Fruit fly (Drosophila melanogaster): ENCODE results near the gene CG2310.

Gene CG2310

dm6 chr3R:29493242-29493944, at the start of gene CG2310, which contains the start of gene Diedel (continued):
- TF ChIP-seq hkb (optimal IDR thresholded peaks at IDR 0.05), result no peak
- TF ChIP-seq hkb (GFP tag; IDR thresholded peaks at IDR 0.05), result peak; percentile 51
- peak; percentile 47 for TF ChIP-seq stwl (tag; optimal IDR thresholded peaks at IDR 0.05)
- TF ChIP-seq disco-r (GFP tag; optimal IDR thresholded peaks at IDR 0.05), result no peak
- peak; percentile 39 for TF ChIP-seq CG9932 (GFP tag; IDR thresholded peaks at IDR 0.05)
- TF ChIP-seq Hsf (GFP tag; optimal IDR thresholded peaks at IDR 0.05), result no peak
- TF ChIP-seq CG12071 (GFP tag; optimal IDR thresholded peaks at IDR 0.05), result no peak
- no peak for TF ChIP-seq Poxn (GFP tag; IDR thresholded peaks at IDR 0.05)
- no peak for TF ChIP-seq Ravus (GFP tag; IDR thresholded peaks at IDR 0.05)
- TF ChIP-seq sens (GFP tag), result peak; percentile 43
- TF ChIP-seq CG7839 (tag; optimal IDR thresholded peaks at IDR 0.05), result no peak
- peak; percentile 85 to 99 for TF ChIP-seq insv (GFP tag; optimal IDR thresholded peaks at IDR 0.05)
- peak; percentile 57 for TF ChIP-seq CG15514 (GFP tag; optimal IDR thresholded peaks at IDR 0.05)
- TF ChIP-seq vvl (GFP tag; IDR thresholded peaks at IDR 0.05), result peak; percentile 37; the same call in 1 of the 2 replicates
- no peak for TF ChIP-seq crc (GFP tag; optimal IDR thresholded peaks at IDR 0.05)
- peak; percentile 45; the same call in 1 of the 2 replicates for TF ChIP-seq CG42726 (GFP tag; IDR thresholded peaks at IDR 0.05; ENCODE audit: partially characterized antibody)
- no peak for TF ChIP-seq CG7271 (tag; optimal IDR thresholded peaks at IDR 0.05)
- peak; percentile 14 for TF ChIP-seq Elba2 (GFP tag; optimal IDR thresholded peaks at IDR 0.05)
- no peak for TF ChIP-seq ash1 (GFP tag; optimal IDR thresholded peaks at IDR 0.05)
- peak; percentile 96 for TF ChIP-seq CG8478 (optimal IDR thresholded peaks at IDR 0.05)
- TF ChIP-seq org-1 (GFP tag; optimal IDR thresholded peaks at IDR 0.05), result no peak
- peak; percentile 10 for TF ChIP-seq nmo (GFP tag; optimal IDR thresholded peaks at IDR 0.05)
- TF ChIP-seq CG34224 (GFP tag; IDR thresholded peaks at IDR 0.05; ENCODE audit: partially characterized antibody), result peak; percentile 40; the same call in 2 of the 3 replicates
- TF ChIP-seq gfzf (GFP tag; optimal IDR thresholded peaks at IDR 0.05), result peak; percentile 66
- no peak for TF ChIP-seq CG15479 (GFP tag; optimal IDR thresholded peaks at IDR 0.05)
- TF ChIP-seq HmgD (GFP tag; optimal IDR thresholded peaks at IDR 0.05), result peak; percentile 52
- no peak for TF ChIP-seq CG10959 (GFP tag; IDR thresholded peaks at IDR 0.05)
- TF ChIP-seq ttk (GFP tag; IDR thresholded peaks at IDR 0.05), result no peak
- no peak for TF ChIP-seq CG10543 (GFP tag; optimal IDR thresholded peaks at IDR 0.05)
- peak; percentile 51; the same call in 1 of the 2 replicates for TF ChIP-seq Rfx (GFP tag; IDR thresholded peaks at IDR 0.05)
- TF ChIP-seq cas (GFP tag; IDR thresholded peaks at IDR 0.05), result no peak
- TF ChIP-seq CG10431 (GFP tag; optimal IDR thresholded peaks at IDR 0.05), result no peak
- no peak for TF ChIP-seq CG17359 (tag; optimal IDR thresholded peaks at IDR 0.05)
- no peak for TF ChIP-seq CG12219 (GFP tag; optimal IDR thresholded peaks at IDR 0.05)
- 0 out of 2 replicates have a peak, but pooled peaks have one; percentile 21 for TF ChIP-seq rib (GFP tag; IDR thresholded peaks at IDR 0.05)
- 0 out of 2 replicates have a peak, but pooled peaks have one; percentile 8 for TF ChIP-seq CG14441 (GFP tag; IDR thresholded peaks at IDR 0.05)
- TF ChIP-seq CG6272 (GFP tag; IDR thresholded peaks at IDR 0.05), result 0 out of 2 replicates have a peak, but pooled peaks have one; percentile 25
- peak; percentile 45 for TF ChIP-seq CG8924 (tag; optimal IDR thresholded peaks at IDR 0.05)
- TF ChIP-seq Sry-β (GFP tag; optimal IDR thresholded peaks at IDR 0.05), result peak; percentile 4
- no peak for TF ChIP-seq CG43689 (GFP tag; IDR thresholded peaks at IDR 0.05)
- TF ChIP-seq inv (GFP tag; IDR thresholded peaks at IDR 0.05; ENCODE audit: partially characterized antibody), result peak; percentile 45; the same call in 1 of the 2 replicates
- TF ChIP-seq hb (GFP tag; IDR thresholded peaks at IDR 0.05; ENCODE audit: partially characterized antibody), result peak; percentile 67; the same call in 1 of the 3 replicates
- no peak for TF ChIP-seq Sox100B (GFP tag; optimal IDR thresholded peaks at IDR 0.05)
- TF ChIP-seq sob (GFP tag; IDR thresholded peaks at IDR 0.05), result peak; percentile 49; the same call in 1 of the 2 replicates
- 0 out of 2 replicates have a peak, but pooled peaks have one; percentile 34 for TF ChIP-seq CG32532 (GFP tag; IDR thresholded peaks at IDR 0.05)
- 0 out of 3 replicates have a peak, but pooled peaks have one; percentile 12 for TF ChIP-seq croc (GFP tag; conservative IDR thresholded peaks at IDR 0.05)
- TF ChIP-seq CG8765 (GFP tag; IDR thresholded peaks at IDR 0.05), result no peak
- no peak for TF ChIP-seq CG6813 (GFP tag; optimal IDR thresholded peaks at IDR 0.05)
- no peak for TF ChIP-seq CG3838 (GFP tag; optimal IDR thresholded peaks at IDR 0.05)
